Worm (Caenorhabditis elegans) whole organism, young adult: Measurements from ENCODE around the gene F35F10.13.

Experiments used
- B0035.1 ChIP-seq: sonication (generic microtip); optimal IDR thresholded peaks from 2 replicates; lab custom pipeline; 2016; ENCODE audit warnings: missing genetic modification characterization, mild to moderate bottlenecking, missing compliant biosample characterization, missing genotype, missing genetic modification reagents
- B0336.3 ChIP-seq: fragments of 200-800 bp; sonication (Bioruptor generic); IDR thresholded peaks from 2 replicates; pipeline ENCODE4 v1.3.6; 2022; ENCODE audit warnings: missing genetic modification characterization, missing compliant biosample characterization
- F10E7.11 ChIP-seq: sonication (generic microtip); optimal IDR thresholded peaks from 2 replicates; lab custom pipeline; 2017; ENCODE audit warnings: mild to moderate bottlenecking, missing genetic modification characterization, moderate library complexity, missing compliant biosample characterization
- F52B5.7 ChIP-seq: sonication (generic microtip); optimal IDR thresholded peaks from 2 replicates; lab custom pipeline; 2016; ENCODE audit warnings: mild to moderate bottlenecking, missing genetic modification characterization, missing compliant biosample characterization
- F55B11.4 ChIP-seq: sonication (generic microtip); optimal IDR thresholded peaks from 2 replicates; lab custom pipeline; 2016; ENCODE audit warnings: missing compliant biosample characterization, missing genetic modification characterization, borderline replicate concordance; ENCODE audit not compliant: insufficient read depth
- F57A8.1 ChIP-seq: fragments of 200-800 bp; sonication (Bioruptor generic); optimal IDR thresholded peaks from 2 replicates; lab custom pipeline; 2018; ENCODE audit warnings: mild to moderate bottlenecking, missing genetic modification characterization, moderate library complexity, missing compliant biosample characterization
- K11D2.4 ChIP-seq: fragments of 200-800 bp; sonication (Bioruptor generic); IDR thresholded peaks from 2 replicates; pipeline ENCODE4 v1.3.6; 2022; ENCODE audit warnings: missing genetic modification reagents, missing genetic modification characterization, missing compliant biosample characterization
- Y53G8AR.9 ChIP-seq: fragments of 200-800 bp; sonication (Bioruptor generic); conservative IDR thresholded peaks from 2 replicates; pipeline ENCODE4 v1.3.6; 2022; ENCODE audit warnings: missing genetic modification reagents, missing genetic modification characterization, missing compliant biosample characterization
- Y56A3A.18 ChIP-seq: fragments of 200-800 bp; sonication (Bioruptor generic); IDR thresholded peaks from 2 replicates; pipeline ENCODE4 v1.3.6; 2022; ENCODE audit warnings: missing genetic modification reagents, missing genetic modification characterization, missing compliant biosample characterization
- Y79H2A.3 ChIP-seq: fragments of 200-800 bp; sonication (Bioruptor generic); conservative IDR thresholded peaks from 2 replicates; pipeline ENCODE4 v1.3.6; 2022; ENCODE audit warnings: missing genetic modification reagents, missing genetic modification characterization, missing compliant biosample characterization
- ZK185.1 ChIP-seq: sonication (generic microtip); optimal IDR thresholded peaks from 2 replicates; lab custom pipeline; 2016; ENCODE audit warnings: mild to moderate bottlenecking, missing genetic modification characterization, missing compliant biosample characterization; ENCODE audit not compliant: poor library complexity, severe bottlenecking
- akir-1 ChIP-seq: fragments of 200-800 bp; sonication (Bioruptor generic); optimal IDR thresholded peaks from 2 replicates; lab custom pipeline; 2018; ENCODE audit warnings: mild to moderate bottlenecking, missing genetic modification characterization, moderate library complexity, missing compliant biosample characterization
- ama-1 ChIP-seq, 3 experiments: fragments of 150-350 bp in 1 of 3; sonication (generic microtip) in 2 of 3; optimal IDR thresholded peaks; 2 replicates each; lab custom pipeline; 2014 to 2018; ENCODE audit warnings: missing biosample characterization in 2 of 3, missing genetic modification characterization in 2 of 3, missing genetic modification reagents in 2 of 3
- aptf-3 ChIP-seq: fragments of 200-800 bp; sonication (Bioruptor generic); IDR thresholded peaks from 2 replicates; pipeline ENCODE4 v1.3.6; 2022; ENCODE audit warnings: missing genetic modification characterization, missing compliant biosample characterization
- atf-7 ChIP-seq: sonication (generic microtip); optimal IDR thresholded peaks from 2 replicates; lab custom pipeline; 2017; ENCODE audit warnings: mild to moderate bottlenecking, missing genetic modification characterization, missing compliant biosample characterization
- ceh-40 ChIP-seq: fragments of 200-800 bp; sonication (Bioruptor generic); IDR thresholded peaks from 2 replicates; pipeline ENCODE4 v1.3.6; 2022; ENCODE audit warnings: missing genetic modification characterization, missing compliant biosample characterization
- ceh-79 ChIP-seq: sonication (generic microtip); optimal IDR thresholded peaks from 2 replicates; lab custom pipeline; 2017; ENCODE audit warnings: mild to moderate bottlenecking, missing genetic modification characterization, missing compliant biosample characterization
- chd-7 ChIP-seq: sonication (generic microtip); optimal IDR thresholded peaks from 2 replicates; lab custom pipeline; 2016; ENCODE audit warnings: mild to moderate bottlenecking, missing genetic modification characterization, moderate library complexity, missing compliant biosample characterization
- die-1 ChIP-seq: sonication (generic microtip); optimal IDR thresholded peaks from 2 replicates; lab custom pipeline; 2016; ENCODE audit warnings: missing genotype, mild to moderate bottlenecking, missing genetic modification characterization, missing compliant biosample characterization
- dox-1 ChIP-seq: fragments of 200-800 bp; sonication (Bioruptor generic); IDR thresholded peaks from 2 replicates; pipeline ENCODE4 v1.3.6; 2022; ENCODE audit warnings: missing genetic modification reagents, missing genetic modification characterization, missing compliant biosample characterization
- efl-1 ChIP-seq: fragments of 150-350 bp; optimal IDR thresholded peaks from 2 replicates; lab custom pipeline; 2014; ENCODE audit warnings: missing biosample characterization, missing genetic modification reagents, missing genetic modification characterization
- gei-17 ChIP-seq: fragments of 200-800 bp; sonication (Bioruptor generic); optimal IDR thresholded peaks from 2 replicates; lab custom pipeline; 2018; ENCODE audit warnings: mild to moderate bottlenecking, missing genetic modification characterization, missing compliant biosample characterization
- lin-26 ChIP-seq: fragments of 200-800 bp; sonication (Bioruptor generic); IDR thresholded peaks from 2 replicates; pipeline ENCODE4 v1.3.6; 2022; ENCODE audit warnings: missing genetic modification reagents, missing genetic modification characterization, missing compliant biosample characterization
- lin-54 ChIP-seq: fragments of 200-800 bp; sonication (Bioruptor generic); optimal IDR thresholded peaks from 2 replicates; lab custom pipeline; 2018; ENCODE audit warnings: mild to moderate bottlenecking, missing genetic modification characterization, missing compliant biosample characterization
- lsl-1 ChIP-seq: fragments of 200-800 bp; sonication (Bioruptor generic); optimal IDR thresholded peaks from 2 replicates; lab custom pipeline; 2018; ENCODE audit warnings: mild to moderate bottlenecking, missing genetic modification characterization, moderate library complexity, missing compliant biosample characterization
- madf-3 ChIP-seq: fragments of 200-800 bp; sonication (Bioruptor generic); IDR thresholded peaks from 2 replicates; pipeline ENCODE4 v1.3.6; 2022; ENCODE audit warnings: missing genetic modification reagents, missing genetic modification characterization, missing compliant biosample characterization
- mel-28 ChIP-seq: sonication (generic microtip); optimal IDR thresholded peaks from 2 replicates; lab custom pipeline; 2016; ENCODE audit warnings: borderline replicate concordance, mild to moderate bottlenecking, missing genetic modification characterization, missing compliant biosample characterization
- nfyb-1 ChIP-seq: fragments of 200-800 bp; sonication (Bioruptor generic); IDR thresholded peaks from 2 replicates; pipeline ENCODE4 v1.3.6; 2022; ENCODE audit warnings: missing genetic modification reagents, missing genetic modification characterization, missing compliant biosample characterization
- nhr-90 ChIP-seq: sonication (generic microtip); optimal IDR thresholded peaks from 2 replicates; lab custom pipeline; 2016; ENCODE audit warnings: missing genotype, mild to moderate bottlenecking, missing genetic modification characterization, missing compliant biosample characterization
- pbrm-1 ChIP-seq: fragments of 200-800 bp; sonication (Bioruptor generic); IDR thresholded peaks from 2 replicates; pipeline ENCODE4 v1.3.6; 2022; ENCODE audit warnings: missing genetic modification reagents, missing genetic modification characterization, missing compliant biosample characterization
- rcor-1 ChIP-seq: fragments of 200-800 bp; sonication (Bioruptor generic); IDR thresholded peaks from 2 replicates; pipeline ENCODE4 v1.3.6; 2022; ENCODE audit warnings: missing genetic modification reagents, missing genetic modification characterization, missing compliant biosample characterization
- rpc-1 ChIP-seq, 2 experiments: fragments of 150-350 bp in 1 of 2; sonication (generic microtip) in 1 of 2; optimal IDR thresholded peaks; 2 replicates each; lab custom pipeline; 2014 to 2018; ENCODE audit warnings: missing biosample characterization in 1 of 2, missing genetic modification characterization in 1 of 2, missing genetic modification reagents in 1 of 2, missing genotype in 1 of 2
- snpc-3.4 ChIP-seq: sonication (generic microtip); optimal IDR thresholded peaks from 2 replicates; lab custom pipeline; 2017; ENCODE audit warnings: missing genetic modification characterization, mild to moderate bottlenecking, missing compliant biosample characterization, antibody characterized with exemption, moderate library complexity, missing genotype, missing genetic modification reagents
- somi-1 ChIP-seq: fragments of 200-800 bp; sonication (Bioruptor generic); optimal IDR thresholded peaks from 2 replicates; lab custom pipeline; 2018; ENCODE audit warnings: mild to moderate bottlenecking, missing genetic modification characterization, missing compliant biosample characterization
- sptf-2 ChIP-seq: fragments of 200-800 bp; sonication (Bioruptor generic); optimal IDR thresholded peaks from 2 replicates; lab custom pipeline; 2018; ENCODE audit warnings: mild to moderate bottlenecking, missing genetic modification characterization, missing compliant biosample characterization
- xnd-1 ChIP-seq: sonication (generic microtip); optimal IDR thresholded peaks from 2 replicates; lab custom pipeline; 2016; ENCODE audit warnings: missing genotype, missing genetic modification reagents, missing genetic modification characterization, missing compliant biosample characterization
- ztf-26 ChIP-seq: sonication (generic microtip); optimal IDR thresholded peaks from 2 replicates; lab custom pipeline; 2017; ENCODE audit warnings: missing genetic modification characterization, missing compliant biosample characterization
- ztf-3 ChIP-seq: fragments of 200-800 bp; sonication (Bioruptor generic); optimal IDR thresholded peaks from 2 replicates; lab custom pipeline; 2018; ENCODE audit warnings: mild to moderate bottlenecking, missing genetic modification characterization, missing compliant biosample characterization
- ztf-6 ChIP-seq: fragments of 200-800 bp; sonication (Bioruptor generic); IDR thresholded peaks from 2 replicates; pipeline ENCODE4 v1.3.6; 2022; ENCODE audit warnings: missing genetic modification reagents, missing genetic modification characterization, missing compliant biosample characterization

The F35F10.13 gene

ce11 chrV:3281523-3281922 is 37.4 kb downstream of the F35F10.13 start, which contains the start of gene T28A11.25:
T28A11.25 (plus strand) TSS chrV:3281823.
- no peak for TF ChIP-seq lin-54
- 0 out of 2 replicates have a peak, but pooled peaks have one; percentile 28 for TF ChIP-seq madf-3 (GFP tag; lab: Robert Waterston, UW)

- TF ChIP-seq sptf-2 (GFP tag; lab: Kevin White, UChicago) (no peak), somi-1 (GFP tag; lab: Kevin White, UChicago) (no peak), mel-28 (no peak), ztf-6 (no peak), akir-1 (GFP tag; lab: Kevin White, UChicago) (no peak), aptf-3 (GFP tag; lab: Robert Waterston, UW) (no peak), ama-1 (optimal IDR thresholded peaks at IDR 0.05; lab: Kevin White, UChicago) (no peak), ama-1 (GFP tag; optimal IDR thresholded peaks at IDR 0.05; lab: Kevin White, UChicago) (no peak), Y53G8AR.9 (GFP tag; lab: Robert Waterston, UW) (no peak), chd-7 (tag; lab: Kevin White, UChicago) (no peak), atf-7 (no peak), nfyb-1 (GFP tag; lab: Robert Waterston, UW) (no peak)
These were observed 38.9 kb downstream of the F35F10.13 start, which contains the start of gene T28A11.2 for ce11 chrV:3280009-3280408. T28A11.2 (plus strand) TSS chrV:3280379.

- TF ChIP-seq lin-26 (GFP tag; lab: Robert Waterston, UW) (no peak), ama-1 (optimal IDR thresholded peaks at IDR 0.05; lab: Kevin White, UChicago) (no peak), ama-1 (GFP tag; optimal IDR thresholded peaks at IDR 0.05; lab: Kevin White, UChicago) (no peak), F10E7.11 (tag; lab: Kevin White, UChicago) (no peak), die-1 (tag; lab: Kevin White, UChicago) (no peak), lsl-1 (GFP tag; lab: Kevin White, UChicago) (no peak), F52B5.7 (tag; lab: Kevin White, UChicago) (no peak), atf-7 (no peak), Y56A3A.18 (no peak), gei-17 (GFP tag; lab: Kevin White, UChicago) (no peak), efl-1 (no peak), nhr-90 (tag; lab: Kevin White, UChicago) (no peak), dox-1 (GFP tag; lab: Robert Waterston, UW) (no peak), rpc-1 (optimal IDR thresholded peaks at IDR 0.05; lab: Kevin White, UChicago) (no peak), rpc-1 (tag; optimal IDR thresholded peaks at IDR 0.05; lab: Kevin White, UChicago) (no peak), ceh-79 (no peak), ZK185.1 (tag; lab: Kevin White, UChicago) (no peak), nfyb-1 (GFP tag; lab: Robert Waterston, UW) (no peak), K11D2.4 (GFP tag; lab: Robert Waterston, UW) (no peak)
These were observed 39.7 kb downstream of the F35F10.13 start for ce11 chrV:3279138-3279537.

- TF ChIP-seq ceh-40 (GFP tag; lab: Robert Waterston, UW) = no peak
- no peak for TF ChIP-seq B0035.1 (tag; lab: Kevin White, UChicago)
- no peak for TF ChIP-seq chd-7 (tag; lab: Kevin White, UChicago)
- no peak for TF ChIP-seq rcor-1 (GFP tag; lab: Robert Waterston, UW)
- no peak for TF ChIP-seq snpc-3.4
- TF ChIP-seq F57A8.1 (GFP tag; lab: Kevin White, UChicago) = no peak
- no peak for TF ChIP-seq Y79H2A.3 (GFP tag; lab: Robert Waterston, UW)
- no peak for TF ChIP-seq B0336.3 (GFP tag; lab: Robert Waterston, UW)
- no peak for TF ChIP-seq xnd-1 (tag; lab: Kevin White, UChicago)
- no peak for TF ChIP-seq F55B11.4 (tag; lab: Kevin White, UChicago)
- TF ChIP-seq ztf-3 (GFP tag; lab: Kevin White, UChicago) = no peak
- TF ChIP-seq pbrm-1 (GFP tag; lab: Robert Waterston, UW) = no peak
- no peak for TF ChIP-seq lin-26 (GFP tag; lab: Robert Waterston, UW)
- TF ChIP-seq F10E7.11 (tag; lab: Kevin White, UChicago) = no peak
- no peak for TF ChIP-seq ztf-26 (tag; lab: Kevin White, UChicago)
These were observed 40.7 kb downstream of the F35F10.13 start, which contains the start of gene fbxa-64 for ce11 chrV:3278101-3278639. fbxa-64 (minus strand) TSS chrV:3278151.
